Worm (Caenorhabditis elegans) whole organism, L1 larva: ENCODE data around the gene F58B4.2.

Experiments used
- F16B12.6 ChIP-seq: fragments of 150-350 bp; optimal IDR thresholded peaks from 2 replicates; lab custom pipeline; 2014; ENCODE audit warnings: missing biosample characterization, missing genetic modification characterization
- Y116A8C.19 ChIP-seq: sonication (generic microtip); optimal IDR thresholded peaks from 2 replicates; lab custom pipeline; 2016; ENCODE audit warnings: missing compliant biosample characterization, missing genetic modification characterization, borderline replicate concordance
- alr-1 ChIP-seq: fragments of 200-800 bp; sonication (Bioruptor generic); optimal IDR thresholded peaks from 2 replicates; lab custom pipeline; 2018; ENCODE audit warnings: borderline replicate concordance, mild to moderate bottlenecking, missing genetic modification characterization, missing compliant biosample characterization
- aly-2 ChIP-seq: fragments of 150-350 bp; optimal IDR thresholded peaks from 2 replicates; lab custom pipeline; 2014; ENCODE audit warnings: missing biosample characterization, missing genetic modification characterization
- ama-1 ChIP-seq: fragments of 150-350 bp; optimal IDR thresholded peaks from 2 replicates; lab custom pipeline; 2014
- blmp-1 ChIP-seq: fragments of 150-350 bp; optimal IDR thresholded peaks from 2 replicates; lab custom pipeline; 2014; ENCODE audit warnings: missing biosample characterization, missing genetic modification characterization
- ceh-63 ChIP-seq: fragments of 200-800 bp; sonication (Bioruptor generic); optimal IDR thresholded peaks from 2 replicates; lab custom pipeline; 2018; ENCODE audit warnings: mild to moderate bottlenecking, missing genetic modification characterization, missing compliant biosample characterization
- ceh-8 ChIP-seq: fragments of 200-800 bp; sonication (Bioruptor generic); optimal IDR thresholded peaks from 2 replicates; lab custom pipeline; 2018; ENCODE audit warnings: mild to moderate bottlenecking, missing genetic modification characterization, moderate library complexity, missing compliant biosample characterization
- ceh-82 ChIP-seq, 3 experiments: fragments of 150-350 bp in 1 of 3; sonication (generic microtip) in 2 of 3; optimal IDR thresholded peaks; 2 replicates each; lab custom pipeline; 2014 to 2017; ENCODE audit warnings: missing biosample characterization in 3 of 3, missing genetic modification characterization in 3 of 3
- ceh-88 ChIP-seq: fragments of 200-800 bp; sonication (Bioruptor generic); IDR thresholded peaks from 2 replicates; pipeline ENCODE4 v1.3.6; 2022; ENCODE audit warnings: missing genetic modification characterization, missing compliant biosample characterization
- ceh-90 ChIP-seq: sonication (generic microtip); optimal IDR thresholded peaks from 2 replicates; lab custom pipeline; 2016; ENCODE audit warnings: missing genetic modification characterization, missing compliant biosample characterization
- ces-1 ChIP-seq: fragments of 150-350 bp; optimal IDR thresholded peaks from 2 replicates; lab custom pipeline; 2014; ENCODE audit warnings: missing biosample characterization, missing genetic modification reagents, missing genetic modification characterization
- dpl-1 ChIP-seq, 3 experiments: fragments of 150-350 bp in 2 of 3; sonication (generic microtip) in 1 of 3; optimal IDR thresholded peaks; 2 replicates each; lab custom pipeline; 2014 to 2017; ENCODE audit warnings: missing biosample characterization in 3 of 3, missing genetic modification characterization in 3 of 3, missing genetic modification reagents in 3 of 3
- dsc-1 ChIP-seq: sonication (generic microtip); optimal IDR thresholded peaks from 2 replicates; lab custom pipeline; 2016; ENCODE audit warnings: mild to moderate bottlenecking, missing genetic modification characterization, missing compliant biosample characterization
- egl-27 ChIP-seq, 2 experiments: fragments of 150-350 bp in 1 of 2; sonication (generic microtip); optimal IDR thresholded peaks; 3 replicates each; lab custom pipeline; 2017 to 2018; ENCODE audit warnings: missing biosample characterization in 2 of 2, missing genetic modification characterization in 2 of 2, missing genetic modification reagents in 2 of 2
- elt-3 ChIP-seq, 6 experiments: fragments of 150-350 bp in 1 of 6; sonication (generic microtip); optimal IDR thresholded peaks; 2 replicates each; lab custom pipeline; 2017 to 2018; ENCODE audit warnings: missing biosample characterization in 6 of 6, missing genetic modification characterization in 6 of 6, inconsistent platforms in 1 of 6
- ets-5 ChIP-seq: fragments of 200-800 bp; sonication (Bioruptor generic); IDR thresholded peaks from 2 replicates; pipeline ENCODE4 v1.3.6; 2022; ENCODE audit warnings: missing genetic modification characterization, missing compliant biosample characterization
- fkh-10 ChIP-seq: sonication (generic microtip); optimal IDR thresholded peaks from 2 replicates; lab custom pipeline; 2017; ENCODE audit warnings: missing biosample characterization, missing genetic modification reagents, missing genetic modification characterization
- hlh-17 ChIP-seq: fragments of 200-800 bp; sonication (Bioruptor generic); optimal IDR thresholded peaks from 2 replicates; lab custom pipeline; 2018; ENCODE audit warnings: missing genetic modification characterization, mild to moderate bottlenecking, missing compliant biosample characterization, moderate library complexity, borderline replicate concordance
- hpl-2 ChIP-seq: fragments of 150-350 bp; optimal IDR thresholded peaks from 2 replicates; lab custom pipeline; 2014; ENCODE audit warnings: missing biosample characterization, missing genetic modification reagents, missing genetic modification characterization
- lin-13 ChIP-seq: fragments of 150-350 bp; optimal IDR thresholded peaks from 2 replicates; lab custom pipeline; 2014; ENCODE audit warnings: missing biosample characterization, missing genetic modification reagents, missing genetic modification characterization
- lin-14 ChIP-seq: fragments of 200-800 bp; sonication (Bioruptor generic); optimal IDR thresholded peaks from 2 replicates; lab custom pipeline; 2018; ENCODE audit warnings: mild to moderate bottlenecking, missing genetic modification characterization, moderate library complexity, missing compliant biosample characterization
- lin-15B ChIP-seq: fragments of 150-350 bp; sonication (generic microtip); optimal IDR thresholded peaks from 3 replicates; lab custom pipeline; 2014; ENCODE audit warnings: missing biosample characterization, missing genetic modification characterization
- lin-35 ChIP-seq, 2 experiments: fragments of 150-350 bp; optimal IDR thresholded peaks; 2 replicates each; lab custom pipeline; 2014; ENCODE audit warnings: missing biosample characterization in 2 of 2, missing genetic modification characterization in 2 of 2, missing genetic modification reagents in 2 of 2
- mab-9 ChIP-seq: fragments of 200-800 bp; sonication (Bioruptor generic); IDR thresholded peaks from 2 replicates; pipeline ENCODE4 v1.3.6; 2022; ENCODE audit warnings: missing genetic modification reagents, missing genetic modification characterization, missing compliant biosample characterization
- mdl-1 ChIP-seq, 2 experiments: fragments of 150-350 bp; optimal IDR thresholded peaks; 2 replicates each; lab custom pipeline; 2014 to 2017; ENCODE audit warnings: missing biosample characterization in 2 of 2, missing genetic modification characterization in 2 of 2, inconsistent platforms in 1 of 2
- mef-2 ChIP-seq: fragments of 150-350 bp; optimal IDR thresholded peaks from 2 replicates; lab custom pipeline; 2014; ENCODE audit warnings: missing biosample characterization, missing genetic modification characterization
- nhr-12 ChIP-seq: sonication (generic microtip); optimal IDR thresholded peaks from 2 replicates; lab custom pipeline; 2017; ENCODE audit warnings: missing biosample characterization, missing genetic modification characterization
- nhr-19 ChIP-seq: fragments of 200-800 bp; sonication (Bioruptor generic); conservative IDR thresholded peaks from 2 replicates; pipeline ENCODE4 v1.3.6; 2022; ENCODE audit warnings: missing genetic modification characterization, missing compliant biosample characterization
- nhr-20 ChIP-seq: sonication (generic microtip); optimal IDR thresholded peaks from 2 replicates; lab custom pipeline; 2016; ENCODE audit warnings: mild to moderate bottlenecking, missing genetic modification characterization, missing compliant biosample characterization
- nhr-28 ChIP-seq: fragments of 150-350 bp; optimal IDR thresholded peaks from 2 replicates; lab custom pipeline; 2014; ENCODE audit warnings: missing biosample characterization, missing genetic modification characterization
- nhr-47 ChIP-seq: sonication (generic microtip); optimal IDR thresholded peaks from 2 replicates; lab custom pipeline; 2016; ENCODE audit warnings: mild to moderate bottlenecking, missing genetic modification characterization, moderate library complexity, missing compliant biosample characterization
- nhr-84 ChIP-seq: sonication (generic microtip); optimal IDR thresholded peaks from 2 replicates; lab custom pipeline; 2017; ENCODE audit warnings: missing biosample characterization, missing genetic modification characterization
- nhr-90 ChIP-seq: sonication (generic microtip); optimal IDR thresholded peaks from 2 replicates; lab custom pipeline; 2016; ENCODE audit warnings: mild to moderate bottlenecking, missing genetic modification characterization, missing compliant biosample characterization; ENCODE audit not compliant: poor library complexity
- pag-3 ChIP-seq: sonication (generic microtip); optimal IDR thresholded peaks from 2 replicates; lab custom pipeline; 2017; ENCODE audit warnings: missing genetic modification characterization, mild to moderate bottlenecking, missing compliant biosample characterization, antibody characterized with exemption, borderline replicate concordance; ENCODE audit not compliant: insufficient read depth
- pax-3 ChIP-seq: fragments of 200-800 bp; sonication (Bioruptor generic); optimal IDR thresholded peaks from 2 replicates; lab custom pipeline; 2018; ENCODE audit warnings: mild to moderate bottlenecking, missing genetic modification characterization, moderate library complexity, missing compliant biosample characterization
- rnt-1 ChIP-seq: sonication (generic microtip); optimal IDR thresholded peaks from 2 replicates; lab custom pipeline; 2016; ENCODE audit warnings: mild to moderate bottlenecking, missing genetic modification characterization, moderate library complexity, missing compliant biosample characterization
- skn-1 ChIP-seq: fragments of 150-350 bp; optimal IDR thresholded peaks from 2 replicates; lab custom pipeline; 2014; ENCODE audit warnings: missing biosample characterization, missing genetic modification characterization
- snpc-4 ChIP-seq: fragments of 150-350 bp; optimal IDR thresholded peaks from 2 replicates; lab custom pipeline; 2014; ENCODE audit warnings: missing biosample characterization, missing genetic modification characterization
- snu-23 ChIP-seq: sonication (generic microtip); optimal IDR thresholded peaks from 2 replicates; lab custom pipeline; 2016; ENCODE audit warnings: missing genetic modification characterization, missing compliant biosample characterization
- sup-37 ChIP-seq: fragments of 200-800 bp; sonication (Bioruptor generic); optimal IDR thresholded peaks from 2 replicates; lab custom pipeline; 2018; ENCODE audit warnings: mild to moderate bottlenecking, missing genetic modification characterization, missing compliant biosample characterization
- swsn-7 ChIP-seq: sonication (generic microtip); optimal IDR thresholded peaks from 2 replicates; lab custom pipeline; 2016; ENCODE audit warnings: missing genetic modification characterization, missing compliant biosample characterization
- unc-30 ChIP-seq: sonication (generic microtip); optimal IDR thresholded peaks from 2 replicates; lab custom pipeline; 2017; ENCODE audit warnings: missing biosample characterization, missing genetic modification characterization
- unc-86 ChIP-seq: sonication (generic microtip); optimal IDR thresholded peaks from 2 replicates; lab custom pipeline; 2016; ENCODE audit warnings: missing genetic modification characterization, missing compliant biosample characterization
- unc-98 ChIP-seq: fragments of 200-800 bp; sonication (Bioruptor generic); IDR thresholded peaks from 2 replicates; pipeline ENCODE4 v1.3.6; 2022; ENCODE audit warnings: missing genetic modification characterization, missing compliant biosample characterization
- vab-15 ChIP-seq: sonication (generic microtip); optimal IDR thresholded peaks from 2 replicates; lab custom pipeline; 2017; ENCODE audit warnings: missing genotype, mild to moderate bottlenecking, missing genetic modification characterization, missing compliant biosample characterization
- xbp-1 ChIP-seq: sonication (generic microtip); optimal IDR thresholded peaks from 2 replicates; lab custom pipeline; 2016; ENCODE audit warnings: missing genetic modification characterization, missing compliant biosample characterization
- zag-1 ChIP-seq: fragments of 150-350 bp; optimal IDR thresholded peaks from 2 replicates; lab custom pipeline; 2014; ENCODE audit warnings: missing biosample characterization, missing genetic modification characterization
- zip-4 ChIP-seq: fragments of 200-800 bp; sonication (Bioruptor generic); optimal IDR thresholded peaks from 2 replicates; lab custom pipeline; 2018; ENCODE audit warnings: mild to moderate bottlenecking, missing genetic modification characterization, moderate library complexity, missing compliant biosample characterization

The F58B4.2 gene

ce11 chrV:10873190-10873589 is 45.1 kb downstream of the F58B4.2 start (continued):
- TF ChIP-seq dsc-1 (tag; lab: Kevin White, UChicago) (peak; percentile 36), ceh-88 (GFP tag; lab: Robert Waterston, UW) (no peak), nhr-19 (no peak), pax-3 (no peak), lin-13 (GFP tag; lab: Kevin White, UChicago) (no peak), skn-1 (no peak), snpc-4 (no peak), dpl-1 (GFP tag; optimal IDR thresholded peaks at IDR 0.05; lab: Kevin White, UChicago) (no peak), mef-2 (tag; lab: Kevin White, UChicago) (no peak), unc-86 (tag; lab: Kevin White, UChicago) (no peak), elt-3 (tag; optimal IDR thresholded peaks at IDR 0.05; lab: Kevin White, UChicago) (peak in 1 of 6 experiments; percentile 41), nhr-84 (no peak), lin-14 (GFP tag; lab: Kevin White, UChicago) (peak; percentile 46), F16B12.6 (tag; lab: Kevin White, UChicago) (no peak), pag-3 (tag; lab: Kevin White, UChicago) (no peak), rnt-1 (tag; lab: Kevin White, UChicago) (no peak), zip-4 (GFP tag; lab: Kevin White, UChicago) (no peak), hpl-2 (GFP tag; lab: Kevin White, UChicago) (no peak), ceh-90 (tag; lab: Kevin White, UChicago) (no peak), ceh-8 (no peak), vab-15 (tag; lab: Kevin White, UChicago) (no peak), Y116A8C.19 (tag; lab: Kevin White, UChicago) (no peak), ama-1 (no peak), unc-98 (GFP tag; lab: Robert Waterston, UW) (no peak), sup-37 (no peak), egl-27 (tag; optimal IDR thresholded peaks at IDR 0.05; lab: Kevin White, UChicago) (no peak), aly-2 (no peak), nhr-47 (tag; lab: Kevin White, UChicago) (no peak)

- TF ChIP-seq egl-27 (tag; optimal IDR thresholded peaks at IDR 0.05; lab: Kevin White, UChicago) = peak; percentile 71 to 82
- TF ChIP-seq swsn-7 (tag; lab: Kevin White, UChicago) = peak; percentile 84
- no peak for TF ChIP-seq vab-15 (tag; lab: Kevin White, UChicago)
- TF ChIP-seq elt-3 (tag; optimal IDR thresholded peaks at IDR 0.05; lab: Kevin White, UChicago) = peak in 2 of 6 experiments; percentile 18 to 39
- TF ChIP-seq unc-30 (tag; lab: Kevin White, UChicago) = no peak
- TF ChIP-seq xbp-1 (tag; lab: Kevin White, UChicago) = peak; percentile 70
- TF ChIP-seq snpc-4 = peak; percentile 63
- TF ChIP-seq ceh-88 (GFP tag; lab: Robert Waterston, UW) = 0 out of 2 replicates have a peak, but pooled peaks have one; percentile 7
- no peak for TF ChIP-seq alr-1 (tag; lab: Kevin White, UChicago)
- TF ChIP-seq nhr-20 = peak; percentile 95
- TF ChIP-seq mab-9 (GFP tag; lab: Robert Waterston, UW) = peak; percentile 51; the same call in 1 of the 2 replicates
- TF ChIP-seq lin-15B (tag; lab: Kevin White, UChicago) = no peak
- TF ChIP-seq nhr-28 = no peak
- peak; percentile 97 for TF ChIP-seq fkh-10 (GFP tag; lab: Kevin White, UChicago)
- peak; percentile 56 for TF ChIP-seq pax-3
- TF ChIP-seq ceh-8 = no peak
- TF ChIP-seq skn-1 = peak; percentile 56
- peak; percentile 81 for TF ChIP-seq rnt-1 (tag; lab: Kevin White, UChicago)
- peak; percentile 55 for TF ChIP-seq sup-37
- no peak for TF ChIP-seq zag-1
- TF ChIP-seq nhr-12 (tag; lab: Kevin White, UChicago) = no peak
- TF ChIP-seq hlh-17 (GFP tag; lab: Kevin White, UChicago) = no peak
- peak; percentile 79 to 95 for TF ChIP-seq mdl-1 (tag; optimal IDR thresholded peaks at IDR 0.05; lab: Kevin White, UChicago)
- no peak for TF ChIP-seq ces-1
- peak; percentile 71 to 86 (median 75) for TF ChIP-seq ceh-82 (tag; optimal IDR thresholded peaks at IDR 0.05; lab: Kevin White, UChicago)
- TF ChIP-seq ets-5 (GFP tag; lab: Robert Waterston, UW) = no peak
- TF ChIP-seq nhr-47 (tag; lab: Kevin White, UChicago) = peak; percentile 88
- peak; percentile 93 for TF ChIP-seq snu-23
- peak; percentile 54 for TF ChIP-seq nhr-90 (tag; lab: Kevin White, UChicago)
- peak; percentile 87 for TF ChIP-seq unc-86 (tag; lab: Kevin White, UChicago)
- peak; percentile 88 for TF ChIP-seq blmp-1 (tag; lab: Kevin White, UChicago)
- no peak for TF ChIP-seq unc-98 (GFP tag; lab: Robert Waterston, UW)
- TF ChIP-seq lin-35 (GFP tag; optimal IDR thresholded peaks at IDR 0.05; lab: Kevin White, UChicago) = peak; percentile 60 to 72
- TF ChIP-seq mef-2 (tag; lab: Kevin White, UChicago) = peak; percentile 10
- no peak for TF ChIP-seq ceh-63 (GFP tag; lab: Kevin White, UChicago)
These were observed 46.8 kb downstream of the F58B4.2 start for ce11 chrV:10871457-10871861.
